Worm (Caenorhabditis elegans) whole organism, young adult: ENCODE results near the gene hot-6.

ENCODE experiments used
- F33H1.4 ChIP-seq: fragments of 200-800 bp; sonication (Bioruptor generic); IDR thresholded peaks from 2 replicates; pipeline ENCODE4 v1.3.6; 2022; ENCODE audit warnings: missing genetic modification reagents, missing genetic modification characterization, missing compliant biosample characterization
- F49E8.2 ChIP-seq: sonication (generic microtip); optimal IDR thresholded peaks from 3 replicates; lab custom pipeline; 2017; ENCODE audit warnings: missing genetic modification characterization, mild to moderate bottlenecking, missing compliant biosample characterization, antibody characterized with exemption, moderate library complexity; ENCODE audit not compliant: insufficient read depth
- T07F8.4 ChIP-seq: sonication (generic microtip); optimal IDR thresholded peaks from 2 replicates; lab custom pipeline; 2016; ENCODE audit warnings: mild to moderate bottlenecking, missing genetic modification characterization, moderate library complexity, missing compliant biosample characterization
- Y79H2A.3 ChIP-seq: fragments of 200-800 bp; sonication (Bioruptor generic); conservative IDR thresholded peaks from 2 replicates; pipeline ENCODE4 v1.3.6; 2022; ENCODE audit warnings: missing genetic modification reagents, missing genetic modification characterization, missing compliant biosample characterization
- aptf-3 ChIP-seq: fragments of 200-800 bp; sonication (Bioruptor generic); IDR thresholded peaks from 2 replicates; pipeline ENCODE4 v1.3.6; 2022; ENCODE audit warnings: missing genetic modification characterization, missing compliant biosample characterization
- ceh-79 ChIP-seq: sonication (generic microtip); optimal IDR thresholded peaks from 2 replicates; lab custom pipeline; 2017; ENCODE audit warnings: mild to moderate bottlenecking, missing genetic modification characterization, missing compliant biosample characterization
- dpff-1 ChIP-seq: sonication (generic microtip); optimal IDR thresholded peaks from 2 replicates; lab custom pipeline; 2017; ENCODE audit warnings: mild to moderate bottlenecking, missing genetic modification characterization, missing compliant biosample characterization
- nhr-27 ChIP-seq: fragments of 200-800 bp; sonication (Bioruptor generic); optimal IDR thresholded peaks from 2 replicates; lab custom pipeline; 2018; ENCODE audit warnings: mild to moderate bottlenecking, missing genetic modification characterization, moderate library complexity, missing compliant biosample characterization

ce11 chrV:11016846-11017553 lies 5.7 kb downstream of the hot-6 start:
- TF ChIP-seq nhr-27 (tag; lab: Kevin White, UChicago) (no peak), T07F8.4 (tag; lab: Kevin White, UChicago) (no peak), ceh-79 (tag; lab: Kevin White, UChicago) (no peak), Y79H2A.3 (GFP tag; lab: Robert Waterston, UW) (no peak), aptf-3 (GFP tag; lab: Robert Waterston, UW) (no peak), dpff-1 (tag; lab: Kevin White, UChicago) (no peak), F49E8.2 (tag; lab: Kevin White, UChicago) (no peak), F33H1.4 (GFP tag; lab: Robert Waterston, UW) (no peak)
